Fruit fly (Drosophila melanogaster) whole organism, adult: ENCODE measurements around the gene CG32079.

Experiments
- CG11617 ChIP-seq: fragments of 200-800 bp; sonication (Bioruptor generic); optimal IDR thresholded peaks from 2 replicates; lab custom pipeline; 2017; ENCODE audit warnings: mild to moderate bottlenecking, missing biosample characterization, missing genetic modification reagents, missing genetic modification characterization
- CG14711 ChIP-seq: fragments of 200-800 bp; sonication (Bioruptor generic); optimal IDR thresholded peaks from 2 replicates; lab custom pipeline; 2018; ENCODE audit warnings: missing biosample characterization, mild to moderate bottlenecking, missing genetic modification characterization, moderate library complexity
- CG1620 ChIP-seq: fragments of 200-800 bp; sonication (Bioruptor generic); optimal IDR thresholded peaks from 2 replicates; lab custom pipeline; 2016; ENCODE audit warnings: missing biosample characterization, missing genetic modification characterization
- CG33017 ChIP-seq: fragments of 200-800 bp; sonication (Bioruptor generic); optimal IDR thresholded peaks from 2 replicates; lab custom pipeline; 2018; ENCODE audit warnings: missing biosample characterization, mild to moderate bottlenecking, missing genetic modification characterization, moderate library complexity
- CG5204 ChIP-seq: fragments of 200-800 bp; sonication (Bioruptor generic); optimal IDR thresholded peaks from 2 replicates; lab custom pipeline; 2016; ENCODE audit warnings: missing biosample characterization, missing genetic modification characterization
- CG7045 ChIP-seq: fragments of 200-800 bp; sonication (Bioruptor generic); optimal IDR thresholded peaks from 2 replicates; lab custom pipeline; 2017; ENCODE audit warnings: missing biosample characterization, mild to moderate bottlenecking, missing genetic modification characterization
- Clk ChIP-seq: fragments of 200-800 bp; sonication (Bioruptor generic); optimal IDR thresholded peaks from 2 replicates; lab custom pipeline; 2017; ENCODE audit warnings: missing biosample characterization, missing genetic modification characterization
- Mnt ChIP-seq: fragments of 200-800 bp; sonication (Bioruptor generic); optimal IDR thresholded peaks from 2 replicates; lab custom pipeline; 2016; ENCODE audit warnings: missing biosample characterization, mild to moderate bottlenecking, missing genetic modification characterization
- kay ChIP-seq: fragments of 200-800 bp; sonication (Bioruptor generic); peaks from one replicate; lab custom pipeline; 2016; ENCODE audit warnings: missing biosample characterization, missing genetic modification characterization, borderline replicate concordance
- tj ChIP-seq: fragments of 200-800 bp; sonication (Bioruptor generic); optimal IDR thresholded peaks from 3 replicates; lab custom pipeline; 2017; ENCODE audit warnings: missing biosample characterization, mild to moderate bottlenecking, missing genetic modification characterization, moderate library complexity

DNA sequence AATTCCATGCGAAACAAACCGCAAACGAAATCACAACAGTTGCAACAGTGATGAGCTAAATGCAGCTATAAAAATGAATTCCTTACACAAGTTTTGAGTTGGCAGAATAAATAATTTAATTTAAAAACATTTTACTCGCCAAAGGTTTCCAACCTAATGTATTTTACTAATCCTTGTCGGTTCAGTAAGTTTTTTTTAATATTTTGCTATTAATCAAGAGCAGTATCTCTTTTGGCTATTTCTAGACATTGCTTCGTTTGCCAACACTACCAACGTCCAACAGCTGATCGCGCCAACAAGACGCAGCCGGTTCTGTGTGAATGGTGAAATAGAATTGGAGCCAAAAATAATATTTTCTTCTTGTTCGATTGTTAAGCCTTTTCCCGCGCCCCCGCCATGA is 39.3 kb downstream of the CG32079 start, which contains the start of the genes CG32075, CG45101 and SuUR:
- TF ChIP-seq Clk (GFP tag; lab: Kevin White, UChicago) (peak; percentile 82), CG7045 (peak; percentile 71), tj (GFP tag; lab: Kevin White, UChicago) (peak; percentile 71), CG33017 (tag; lab: Kevin White, UChicago) (peak; percentile 70), CG1620 (peak; percentile 96), CG14711 (tag; lab: Kevin White, UChicago) (peak; percentile 76), Mnt (GFP tag; lab: Kevin White, UChicago) (peak; percentile 89), kay (GFP tag; lab: Kevin White, UChicago) (no peak), CG5204 (GFP tag; lab: Kevin White, UChicago) (no peak), CG11617 (GFP tag; lab: Kevin White, UChicago) (peak; percentile 85)
